Fruit fly (Drosophila melanogaster) whole organism, embryonic: Measurements from ENCODE around the gene Vm32E.

Experiments
- Bgb ChIP-seq: fragments of 200-800 bp; sonication (Bioruptor generic); IDR thresholded peaks from 2 replicates; pipeline ENCODE4 v1.3.6; 2022; ENCODE audit warnings: missing biosample characterization, missing genetic modification characterization; ENCODE audit not compliant: partially characterized antibody
- CG10431 ChIP-seq: fragments of 200-800 bp; sonication (Bioruptor generic); optimal IDR thresholded peaks from 3 replicates; lab custom pipeline; 2018; ENCODE audit warnings: missing biosample characterization, mild to moderate bottlenecking, missing genetic modification characterization
- CG10654 ChIP-seq: fragments of 200-800 bp; sonication (Bioruptor generic); optimal IDR thresholded peaks from 2 replicates; lab custom pipeline; 2016; ENCODE audit warnings: missing biosample characterization, missing genetic modification characterization
- CG17328 ChIP-seq: fragments of 200-800 bp; sonication (Bioruptor generic); IDR thresholded peaks from 2 replicates; pipeline ENCODE4 v1.3.6; 2022; ENCODE audit warnings: missing biosample characterization, missing genetic modification characterization
- CG17568 ChIP-seq: fragments of 200-800 bp; sonication (Bioruptor generic); optimal IDR thresholded peaks from 2 replicates; lab custom pipeline; 2018; ENCODE audit warnings: missing biosample characterization, mild to moderate bottlenecking, missing genetic modification characterization, moderate library complexity
- CG18011 ChIP-seq: fragments of 200-800 bp; sonication (Bioruptor generic); optimal IDR thresholded peaks from 2 replicates; lab custom pipeline; 2017; ENCODE audit warnings: missing biosample characterization, missing genetic modification characterization, mild to moderate bottlenecking, moderate library complexity, missing genotype
- CG2712 ChIP-seq: fragments of 200-800 bp; optimal IDR thresholded peaks from 3 replicates; lab custom pipeline; 2019; ENCODE audit warnings: missing biosample characterization, mild to moderate bottlenecking, missing genetic modification characterization, moderate library complexity
- CG3065 ChIP-seq: fragments of 200-800 bp; sonication (Bioruptor generic); optimal IDR thresholded peaks from 2 replicates; lab custom pipeline; 2016; ENCODE audit warnings: missing biosample characterization, missing genetic modification characterization
- CG31224 ChIP-seq: fragments of 200-800 bp; sonication (Bioruptor generic); IDR thresholded peaks from 2 replicates; pipeline ENCODE4 v1.3.6; 2022; ENCODE audit warnings: missing biosample characterization, missing genetic modification characterization
- CG3726 ChIP-seq: fragments of 200-800 bp; sonication (Bioruptor generic); IDR thresholded peaks from 3 replicates; pipeline ENCODE4, ENCODE4 v1.3.6; 2022; ENCODE audit warnings: missing biosample characterization, missing genetic modification characterization
- CG4424 ChIP-seq: fragments of 200-800 bp; sonication (Bioruptor generic); optimal IDR thresholded peaks from 3 replicates; lab custom pipeline; 2016; ENCODE audit warnings: missing biosample characterization, missing genetic modification characterization
- CG4820 ChIP-seq: fragments of 200-800 bp; sonication (Bioruptor generic); optimal IDR thresholded peaks from 3 replicates; lab custom pipeline; 2016; ENCODE audit warnings: missing biosample characterization, missing genetic modification characterization
- CG7271 ChIP-seq: fragments of 200-800 bp; sonication (Bioruptor generic); optimal IDR thresholded peaks from 2 replicates; lab custom pipeline; 2018; ENCODE audit warnings: missing biosample characterization, mild to moderate bottlenecking, missing genetic modification characterization, moderate library complexity
- D ChIP-seq, 2 experiments: fragments of 200-800 bp in 1 of 2; fragments of >200 bp in 1 of 2; sonication (Bioruptor generic) in 1 of 2; optimal IDR thresholded peaks; 2 replicates in 1 of 2; 3 replicates in 1 of 2; lab custom pipeline; 2017; ENCODE audit warnings: mild to moderate bottlenecking in 1 of 2, missing biosample characterization in 1 of 2, missing genetic modification characterization in 1 of 2, missing genetic modification reagents in 1 of 2
- Dip3 ChIP-seq: fragments of 200-800 bp; sonication (Bioruptor generic); optimal IDR thresholded peaks from 3 replicates; lab custom pipeline; 2016; ENCODE audit warnings: missing biosample characterization, missing genetic modification characterization
- ERR ChIP-seq: fragments of 200-800 bp; sonication (Bioruptor generic); optimal IDR thresholded peaks from 2 replicates; lab custom pipeline; 2016; ENCODE audit warnings: missing biosample characterization, missing genetic modification characterization
- Eip74EF ChIP-seq, 2 experiments: fragments of 200-800 bp in 1 of 2; fragments of >200 bp in 1 of 2; sonication (Bioruptor generic) in 1 of 2; optimal IDR thresholded peaks; 2 replicates each; lab custom pipeline; 2017 to 2019; ENCODE audit warnings: missing biosample characterization in 2 of 2, missing genetic modification characterization in 2 of 2, mild to moderate bottlenecking in 1 of 2, moderate library complexity in 1 of 2
- HLHmδ ChIP-seq: fragments of 200-800 bp; sonication (Bioruptor generic); optimal IDR thresholded peaks from 2 replicates; lab custom pipeline; 2018; ENCODE audit warnings: missing biosample characterization, mild to moderate bottlenecking, missing genetic modification characterization, moderate library complexity
- Hmr ChIP-seq: fragments of 200-800 bp; sonication (Bioruptor generic); optimal IDR thresholded peaks from 3 replicates; lab custom pipeline; 2017; ENCODE audit warnings: mild to moderate bottlenecking, missing biosample characterization, missing genetic modification reagents, missing genetic modification characterization
- Lhr ChIP-seq: fragments of 200-800 bp; sonication (Bioruptor generic); optimal IDR thresholded peaks from 3 replicates; lab custom pipeline; 2017; ENCODE audit warnings: mild to moderate bottlenecking, missing biosample characterization, missing genetic modification reagents, missing genetic modification characterization
- MESR4 ChIP-seq: fragments of 200-800 bp; sonication (Bioruptor generic); optimal IDR thresholded peaks from 2 replicates; lab custom pipeline; 2018; ENCODE audit warnings: missing biosample characterization, mild to moderate bottlenecking, missing genetic modification characterization, moderate library complexity
- Mrtf ChIP-seq: fragments of 200-800 bp; sonication (Bioruptor generic); IDR thresholded peaks from 3 replicates; pipeline ENCODE4 v1.3.6; 2022; ENCODE audit warnings: missing biosample characterization, missing genetic modification characterization
- PHDP ChIP-seq: fragments of 200-800 bp; sonication (Bioruptor generic); optimal IDR thresholded peaks from 3 replicates; lab custom pipeline; 2018; ENCODE audit warnings: missing biosample characterization, mild to moderate bottlenecking, missing genetic modification characterization, moderate library complexity
- Six4 ChIP-seq: fragments of 200-800 bp; sonication (Bioruptor generic); optimal IDR thresholded peaks from 2 replicates; lab custom pipeline; 2016; ENCODE audit warnings: missing biosample characterization, missing genetic modification characterization
- TFAM ChIP-seq: fragments of 200-800 bp; sonication (Bioruptor generic); optimal IDR thresholded peaks from 2 replicates; lab custom pipeline; 2017; ENCODE audit warnings: missing biosample characterization, missing genetic modification characterization, inconsistent platforms
- Usf ChIP-seq: fragments of 200-800 bp; sonication (Bioruptor generic); optimal IDR thresholded peaks from 2 replicates; lab custom pipeline; 2017; ENCODE audit warnings: missing genotype, missing biosample characterization, missing genetic modification characterization
- Xbp1 ChIP-seq: fragments of 200-800 bp; sonication (Bioruptor generic); optimal IDR thresholded peaks from 3 replicates; lab custom pipeline; 2016; ENCODE audit warnings: missing biosample characterization, mild to moderate bottlenecking, missing genetic modification characterization
- ab ChIP-seq: fragments of 200-800 bp; sonication (Bioruptor generic); optimal IDR thresholded peaks from 2 replicates; lab custom pipeline; 2016; ENCODE audit warnings: missing biosample characterization, missing genetic modification characterization
- bowl ChIP-seq: fragments of 200-800 bp; sonication (Bioruptor generic); IDR thresholded peaks from 2 replicates; pipeline ENCODE4 v1.3.6; 2022; ENCODE audit warnings: missing biosample characterization, missing genetic modification characterization
- chinmo ChIP-seq: fragments of 200-800 bp; sonication (Bioruptor generic); IDR thresholded peaks from 4 replicates; pipeline ENCODE4 v1.3.6; 2022; ENCODE audit warnings: missing biosample characterization, missing genetic modification characterization; ENCODE audit not compliant: partially characterized antibody
- en ChIP-seq: fragments of 200-800 bp; sonication (Bioruptor generic); optimal IDR thresholded peaks from 2 replicates; lab custom pipeline; 2016; ENCODE audit warnings: missing biosample characterization, missing genetic modification characterization
- ewg ChIP-seq: fragments of 200-800 bp; sonication (Bioruptor generic); optimal IDR thresholded peaks from 3 replicates; lab custom pipeline; 2017; ENCODE audit warnings: mild to moderate bottlenecking, missing biosample characterization, missing genetic modification reagents, missing genetic modification characterization
- fd64A ChIP-seq: fragments of 200-800 bp; sonication (Bioruptor generic); optimal IDR thresholded peaks from 3 replicates; lab custom pipeline; 2018; ENCODE audit warnings: missing biosample characterization, mild to moderate bottlenecking, missing genetic modification characterization
- gem ChIP-seq: fragments of 200-800 bp; sonication (Bioruptor generic); optimal IDR thresholded peaks from 2 replicates; lab custom pipeline; 2019; ENCODE audit warnings: missing biosample characterization, mild to moderate bottlenecking, missing genetic modification characterization, moderate library complexity
- ind ChIP-seq: fragments of 200-800 bp; sonication (Bioruptor generic); optimal IDR thresholded peaks from 3 replicates; lab custom pipeline; 2016; ENCODE audit warnings: missing biosample characterization, missing genetic modification characterization
- jumu ChIP-seq: fragments of 200-800 bp; sonication (Bioruptor generic); optimal IDR thresholded peaks from 3 replicates; lab custom pipeline; 2016; ENCODE audit warnings: missing biosample characterization, missing genetic modification characterization
- kay ChIP-seq: fragments of 200-800 bp; sonication (Bioruptor generic); optimal IDR thresholded peaks from 2 replicates; lab custom pipeline; 2016; ENCODE audit warnings: missing biosample characterization, missing genetic modification characterization
- lola ChIP-seq, 3 experiments: fragments of >200 bp in 2 of 3; fragments of 200-800 bp in 1 of 3; sonication (Bioruptor generic) in 1 of 3; optimal IDR thresholded peaks; 2 replicates each; lab custom pipeline; 2017 to 2019; ENCODE audit warnings: missing biosample characterization in 3 of 3, missing genetic modification characterization in 3 of 3, mild to moderate bottlenecking in 1 of 3, moderate library complexity in 1 of 3
- lov ChIP-seq, 2 experiments: fragments of 200-800 bp in 1 of 2; fragments of >200 bp in 1 of 2; sonication (Bioruptor generic) in 1 of 2; IDR thresholded peaks in 1 of 2; optimal IDR thresholded peaks in 1 of 2; 2 replicates in 1 of 2; 3 replicates in 1 of 2; pipeline versions ENCODE4 v1.3.6 to Lab custom; 2017 to 2022; ENCODE audit warnings: missing biosample characterization in 1 of 2, missing genetic modification characterization in 1 of 2
- mld ChIP-seq: fragments of 200-800 bp; sonication (Bioruptor generic); IDR thresholded peaks from 3 replicates; pipeline ENCODE4 v1.3.6; 2022; ENCODE audit warnings: missing biosample characterization, missing genetic modification characterization; ENCODE audit not compliant: partially characterized antibody
- nerfin-1 ChIP-seq: fragments of 200-800 bp; sonication (Bioruptor generic); optimal IDR thresholded peaks from 3 replicates; lab custom pipeline; 2019; ENCODE audit warnings: missing biosample characterization, mild to moderate bottlenecking, missing genetic modification characterization, moderate library complexity
- nom ChIP-seq: fragments of 200-800 bp; sonication (Bioruptor generic); optimal IDR thresholded peaks from 2 replicates; lab custom pipeline; 2017; ENCODE audit warnings: missing biosample characterization, missing genetic modification characterization, mild to moderate bottlenecking, moderate library complexity, missing genetic modification reagents
- rib ChIP-seq: fragments of 200-800 bp; sonication (Bioruptor generic); IDR thresholded peaks from 2 replicates; pipeline ENCODE4 v1.3.6; 2022; ENCODE audit warnings: missing biosample characterization, missing genetic modification characterization
- sisA ChIP-seq: fragments of 200-800 bp; sonication (Bioruptor generic); IDR thresholded peaks from 2 replicates; pipeline ENCODE4 v1.3.6; 2022; ENCODE audit warnings: missing biosample characterization, missing genetic modification characterization
- tap ChIP-seq: fragments of 200-800 bp; optimal IDR thresholded peaks from 3 replicates; lab custom pipeline; 2019; ENCODE audit warnings: missing biosample characterization, mild to moderate bottlenecking, missing genetic modification characterization, moderate library complexity
- tio ChIP-seq: fragments of 200-800 bp; sonication (Bioruptor generic); optimal IDR thresholded peaks from 2 replicates; lab custom pipeline; 2017; ENCODE audit warnings: missing biosample characterization, missing genetic modification characterization, inconsistent platforms
- trh ChIP-seq: fragments of 200-800 bp; sonication (Bioruptor generic); optimal IDR thresholded peaks from 2 replicates; lab custom pipeline; 2016; ENCODE audit warnings: missing biosample characterization, missing genetic modification characterization
- twi ChIP-seq: fragments of 200-800 bp; optimal IDR thresholded peaks from 2 replicates; lab custom pipeline; 2019; ENCODE audit warnings: missing biosample characterization, mild to moderate bottlenecking, missing genetic modification characterization, moderate library complexity
- zf30C ChIP-seq: fragments of 200-800 bp; sonication (Bioruptor generic); optimal IDR thresholded peaks from 3 replicates; lab custom pipeline; 2018; ENCODE audit warnings: missing biosample characterization, mild to moderate bottlenecking, missing genetic modification characterization

The Vm32E gene

dm6 chr2L:11184144-11184543, 12.7 kb upstream of the Vm32E start (continued):
- TF ChIP-seq Eip74EF (GFP tag; optimal IDR thresholded peaks at IDR 0.05; lab: Kevin White, UChicago) (no peak), CG10654 (GFP tag; lab: Kevin White, UChicago) (no peak), rib (no peak), Dip3 (no peak), ind (GFP tag; lab: Kevin White, UChicago) (no peak), CG7271 (tag; lab: Kevin White, UChicago) (no peak), bowl (no peak), CG4424 (GFP tag; lab: Kevin White, UChicago) (no peak), D (optimal IDR thresholded peaks at IDR 0.05; lab: Kevin White, UChicago) (no peak), D (GFP tag; optimal IDR thresholded peaks at IDR 0.05; lab: Kevin White, UChicago) (peak; percentile 9), CG10431 (GFP tag; lab: Kevin White, UChicago) (no peak), fd64A (GFP tag; lab: Kevin White, UChicago) (no peak), MESR4 (no peak), PHDP (tag; lab: Kevin White, UChicago) (peak; percentile 7), HLHmδ (no peak), chinmo (GFP tag; lab: Robert Waterston, UW) (no peak), tap (tag; lab: Kevin White, UChicago) (no peak), mld (GFP tag; lab: Robert Waterston, UW) (no peak), CG31224 (GFP tag; lab: Robert Waterston, UW) (no peak), CG17328 (peak; percentile 40; the same call in 1 of the 2 replicates), trh (GFP tag; lab: Kevin White, UChicago) (no peak), kay (GFP tag; lab: Kevin White, UChicago) (no peak), twi (tag; lab: Kevin White, UChicago) (no peak), CG18011 (GFP tag; lab: Kevin White, UChicago) (no peak), Xbp1 (GFP tag; lab: Kevin White, UChicago) (peak; percentile 23), Hmr (GFP tag; lab: Kevin White, UChicago) (no peak), lola (GFP tag; optimal IDR thresholded peaks at IDR 0.05; lab: Kevin White, UChicago) (peak in 1 of 3 experiments; percentile 46), tio (GFP tag; lab: Kevin White, UChicago) (no peak), sisA (no peak), en (GFP tag; lab: Kevin White, UChicago) (no peak), TFAM (GFP tag; lab: Kevin White, UChicago) (no peak), Lhr (GFP tag; lab: Kevin White, UChicago) (no peak), Six4 (GFP tag; lab: Kevin White, UChicago) (no peak), zf30C (GFP tag; lab: Kevin White, UChicago) (no peak), nerfin-1 (tag; lab: Kevin White, UChicago) (no peak), ab (GFP tag; lab: Kevin White, UChicago) (no peak), Usf (GFP tag; lab: Kevin White, UChicago) (no peak), CG3726 (GFP tag; lab: Robert Waterston, UW) (no peak), Bgb (GFP tag; lab: Robert Waterston, UW) (no peak), CG2712 (tag; lab: Kevin White, UChicago) (peak; percentile 33), CG3065 (no peak), lov (optimal IDR thresholded peaks at IDR 0.05; lab: Kevin White, UChicago) (no peak), lov (GFP tag; IDR thresholded peaks at IDR 0.05; lab: Robert Waterston, UW) (no peak), Mrtf (GFP tag; lab: Robert Waterston, UW) (no peak), CG4820 (GFP tag; lab: Kevin White, UChicago) (no peak), ERR (GFP tag; lab: Kevin White, UChicago) (no peak), nom (peak; percentile 67), CG17568 (GFP tag; lab: Kevin White, UChicago) (no peak), gem (tag; lab: Kevin White, UChicago) (peak; percentile 66), ewg (no peak), jumu (no peak)
